Fruit fly (Drosophila melanogaster) whole organism, adult: Measurements from ENCODE around the gene Reck.

Experiments used
- CG11617 ChIP-seq: fragments of 200-800 bp; sonication (Bioruptor generic); optimal IDR thresholded peaks from 2 replicates; lab custom pipeline; 2017; ENCODE audit warnings: mild to moderate bottlenecking, missing biosample characterization, missing genetic modification reagents, missing genetic modification characterization
- CG12768 ChIP-seq: fragments of 200-800 bp; sonication (Bioruptor generic); optimal IDR thresholded peaks from 2 replicates; lab custom pipeline; 2017; ENCODE audit warnings: missing biosample characterization, missing genetic modification characterization, mild to moderate bottlenecking, moderate library complexity, missing genetic modification reagents
- Clk ChIP-seq: fragments of 200-800 bp; sonication (Bioruptor generic); optimal IDR thresholded peaks from 2 replicates; lab custom pipeline; 2017; ENCODE audit warnings: missing biosample characterization, missing genetic modification characterization
- Hr96 ChIP-seq: fragments of 200-800 bp; sonication (Bioruptor generic); optimal IDR thresholded peaks from 2 replicates; lab custom pipeline; 2016; ENCODE audit warnings: missing biosample characterization, missing genetic modification characterization
- Mnt ChIP-seq: fragments of 200-800 bp; sonication (Bioruptor generic); optimal IDR thresholded peaks from 2 replicates; lab custom pipeline; 2016; ENCODE audit warnings: missing biosample characterization, mild to moderate bottlenecking, missing genetic modification characterization
- cic ChIP-seq: fragments of 200-800 bp; sonication (Bioruptor generic); optimal IDR thresholded peaks from 2 replicates; lab custom pipeline; 2017; ENCODE audit warnings: missing biosample characterization, mild to moderate bottlenecking, missing genetic modification characterization, moderate library complexity
- kay ChIP-seq: fragments of 200-800 bp; sonication (Bioruptor generic); peaks from one replicate; lab custom pipeline; 2016; ENCODE audit warnings: missing biosample characterization, missing genetic modification characterization, borderline replicate concordance
- toe ChIP-seq: fragments of 200-800 bp; sonication (Bioruptor generic); optimal IDR thresholded peaks from 2 replicates; lab custom pipeline; 2016; ENCODE audit warnings: missing biosample characterization, missing genetic modification characterization

DNA sequence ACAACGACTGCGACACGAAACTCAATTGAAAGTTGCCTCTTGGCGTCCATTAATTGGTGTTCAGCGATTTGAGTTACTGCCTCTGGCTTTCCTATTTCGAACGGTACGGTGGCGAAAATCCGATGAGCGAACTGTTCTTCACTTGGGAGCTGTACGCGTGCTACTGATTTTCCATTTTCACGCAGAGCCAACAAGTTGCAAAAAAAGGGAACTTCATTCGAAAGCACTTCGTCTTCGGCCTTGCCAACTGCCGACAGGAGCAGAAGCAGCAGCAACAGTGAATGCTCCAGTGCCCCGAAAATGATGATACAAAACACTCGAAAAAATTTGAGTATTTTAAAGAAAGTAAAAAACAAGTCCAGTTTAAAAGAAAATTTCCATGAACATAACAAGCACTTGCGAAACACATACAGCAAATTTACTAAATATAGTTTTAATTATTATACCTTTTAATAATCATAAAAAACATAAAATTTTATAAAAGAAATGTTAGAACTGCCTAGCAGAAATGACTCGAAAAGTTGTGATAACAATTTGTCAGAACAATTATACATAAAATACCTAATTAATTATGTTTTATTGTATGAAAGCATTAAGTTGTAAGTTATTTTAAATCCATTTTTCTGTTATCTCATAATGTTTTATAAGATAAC, 20.3 kb upstream of the Reck start:
- TF ChIP-seq CG12768 = no peak
- no peak for TF ChIP-seq CG11617 (GFP tag; lab: Kevin White, UChicago)
- no peak for TF ChIP-seq Mnt (GFP tag; lab: Kevin White, UChicago)
- no peak for TF ChIP-seq kay (GFP tag; lab: Kevin White, UChicago)
- TF ChIP-seq Hr96 (GFP tag; lab: Kevin White, UChicago) = no peak
- TF ChIP-seq toe = no peak
- TF ChIP-seq cic = no peak
- TF ChIP-seq Clk (GFP tag; lab: Kevin White, UChicago) = no peak
